Worm (Caenorhabditis elegans) whole organism, young adult: ENCODE results near the gene gcy-9.

ENCODE experiments used
- F39B2.1 ChIP-seq: fragments of 200-800 bp; sonication (Bioruptor generic); IDR thresholded peaks from 2 replicates; pipeline ENCODE4 v1.3.6; 2022; ENCODE audit warnings: missing genetic modification reagents, missing genetic modification characterization, missing compliant biosample characterization
- F57C9.4 ChIP-seq: sonication (generic microtip); optimal IDR thresholded peaks from 2 replicates; lab custom pipeline; 2017; ENCODE audit warnings: mild to moderate bottlenecking, missing genetic modification characterization, missing compliant biosample characterization
- Y53G8AR.9 ChIP-seq: fragments of 200-800 bp; sonication (Bioruptor generic); conservative IDR thresholded peaks from 2 replicates; pipeline ENCODE4 v1.3.6; 2022; ENCODE audit warnings: missing genetic modification reagents, missing genetic modification characterization, missing compliant biosample characterization
- bed-1 ChIP-seq: fragments of 200-800 bp; sonication (Bioruptor generic); IDR thresholded peaks from 2 replicates; pipeline ENCODE4 v1.3.6; 2022; ENCODE audit warnings: missing genetic modification reagents, missing genetic modification characterization, missing compliant biosample characterization
- cebp-1 ChIP-seq, 2 experiments: fragments of 200-800 bp in 1 of 2; sonication (Bioruptor generic) in 1 of 2; sonication (generic microtip) in 1 of 2; IDR thresholded peaks in 1 of 2; optimal IDR thresholded peaks in 1 of 2; 2 replicates each; pipeline versions ENCODE4 v1.3.6 to Lab custom; 2017 to 2022; ENCODE audit warnings: missing compliant biosample characterization in 2 of 2, missing genetic modification characterization in 2 of 2, mild to moderate bottlenecking in 1 of 2, missing genetic modification reagents in 1 of 2, moderate library complexity in 1 of 2
- lag-1 ChIP-seq: fragments of 200-800 bp; sonication (Bioruptor generic); IDR thresholded peaks from 2 replicates; pipeline ENCODE4 v1.3.6; 2022; ENCODE audit warnings: missing genetic modification reagents, missing genetic modification characterization, missing compliant biosample characterization
- mes-4 ChIP-seq: sonication (generic microtip); optimal IDR thresholded peaks from 2 replicates; lab custom pipeline; 2016; ENCODE audit warnings: missing genotype, missing genetic modification characterization, missing compliant biosample characterization
- unc-62 ChIP-seq: fragments of 150-350 bp; optimal IDR thresholded peaks from 2 replicates; lab custom pipeline; 2014; ENCODE audit warnings: missing biosample characterization, missing genetic modification reagents, missing genetic modification characterization
- ztf-18 ChIP-seq: sonication (generic microtip); optimal IDR thresholded peaks from 2 replicates; lab custom pipeline; 2016; ENCODE audit warnings: missing genotype, mild to moderate bottlenecking, missing genetic modification characterization, missing compliant biosample characterization

The gcy-9 gene

DNA sequence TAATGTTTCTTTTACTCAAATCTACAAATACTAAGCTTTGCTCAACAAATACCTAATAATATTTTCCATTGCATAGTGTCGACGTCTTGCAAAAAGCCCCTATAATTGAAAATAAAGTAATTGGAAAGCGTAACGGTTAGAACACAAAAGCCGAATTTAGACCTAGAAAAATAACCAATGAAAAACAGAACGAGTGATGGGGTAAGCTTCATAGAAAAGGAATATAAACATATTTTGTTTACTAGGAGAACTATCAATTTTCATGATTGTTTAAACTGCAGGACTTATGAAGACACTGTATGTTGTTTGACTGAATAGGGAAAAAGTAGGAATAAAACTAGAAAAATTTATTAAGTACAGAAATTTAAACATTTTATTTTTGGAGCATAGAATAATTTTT, 51.4 kb downstream of the gcy-9 start, which contains the start of gene F38B2.3:
F38B2.3 (minus strand) TSS at position 101 of the 400 bp plus-strand sequence.
- TF ChIP-seq lag-1 (GFP tag; lab: Robert Waterston, UW): no peak
- no peak for TF ChIP-seq Y53G8AR.9
- TF ChIP-seq cebp-1 (GFP tag; IDR thresholded peaks at IDR 0.05; lab: Robert Waterston, UW): no peak
- TF ChIP-seq cebp-1 (tag; optimal IDR thresholded peaks at IDR 0.05; lab: Kevin White, UChicago): no peak
- TF ChIP-seq F39B2.1 (GFP tag; lab: Robert Waterston, UW): no peak
- no peak for TF ChIP-seq ztf-18
- TF ChIP-seq mes-4 (tag; lab: Kevin White, UChicago): no peak
- TF ChIP-seq F57C9.4 (tag; lab: Kevin White, UChicago): no peak
- TF ChIP-seq unc-62 (GFP tag; lab: Kevin White, UChicago): no peak
- no peak for TF ChIP-seq bed-1 (GFP tag; lab: Robert Waterston, UW)
- TF ChIP-seq, all 124 proteins: peak for 0
